Worm (Caenorhabditis elegans) whole organism, L2 larva: ENCODE measurements around the gene nas-37.

Source experiments
- F13H6.1 ChIP-seq: sonication (generic microtip); optimal IDR thresholded peaks from 2 replicates; lab custom pipeline; 2016; ENCODE audit warnings: missing genetic modification characterization, missing compliant biosample characterization
- ceh-16 ChIP-seq: fragments of 150-350 bp; optimal IDR thresholded peaks from 2 replicates; lab custom pipeline; 2014; ENCODE audit warnings: missing biosample characterization, missing genetic modification characterization
- egl-27 ChIP-seq: sonication (generic microtip); optimal IDR thresholded peaks from 3 replicates; lab custom pipeline; 2017; ENCODE audit warnings: missing biosample characterization, missing genetic modification reagents, missing genetic modification characterization
- lsy-2 ChIP-seq, 2 experiments: fragments of 150-350 bp in 1 of 2; sonication (generic microtip) in 1 of 2; optimal IDR thresholded peaks; 2 replicates each; lab custom pipeline; 2014 to 2017; ENCODE audit warnings: missing biosample characterization in 2 of 2, missing genetic modification characterization in 2 of 2
- mdl-1 ChIP-seq, 2 experiments: fragments of 150-350 bp in 1 of 2; sonication (generic microtip) in 1 of 2; optimal IDR thresholded peaks; 2 replicates each; lab custom pipeline; 2017; ENCODE audit warnings: missing biosample characterization in 2 of 2, missing genetic modification characterization in 2 of 2
- nhr-12 ChIP-seq: fragments of 150-350 bp; optimal IDR thresholded peaks from 2 replicates; lab custom pipeline; 2014; ENCODE audit warnings: missing biosample characterization, missing genetic modification characterization
- nhr-77 ChIP-seq: fragments of 150-350 bp; optimal IDR thresholded peaks from 2 replicates; lab custom pipeline; 2014; ENCODE audit warnings: missing biosample characterization, missing genetic modification characterization
- unc-39 ChIP-seq: fragments of 150-350 bp; optimal IDR thresholded peaks from 2 replicates; lab custom pipeline; 2014; ENCODE audit warnings: missing biosample characterization, missing genetic modification characterization
- ztf-11 ChIP-seq: sonication (generic microtip); optimal IDR thresholded peaks from 2 replicates; lab custom pipeline; 2017; ENCODE audit warnings: missing biosample characterization, missing genetic modification characterization

DNA sequence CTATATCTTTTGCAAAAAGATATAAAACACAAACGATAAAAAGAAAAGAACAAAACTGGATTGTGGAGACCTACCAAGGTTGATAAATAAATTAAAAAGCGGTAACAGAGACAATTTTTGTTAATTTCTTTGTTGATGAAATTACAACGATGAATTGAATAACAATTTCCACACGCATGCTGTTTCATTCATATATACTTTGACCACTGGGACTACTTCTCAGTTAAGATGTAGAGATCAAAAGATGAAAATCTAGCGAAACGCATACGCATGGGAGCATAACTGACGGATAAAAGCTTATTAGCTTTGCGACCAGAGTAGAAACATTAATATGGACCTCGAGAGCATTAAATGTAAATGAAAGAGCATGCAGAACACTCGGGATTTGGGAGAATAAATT, 7.2 kb upstream of the nas-37 start:
- no peak for TF ChIP-seq ztf-11
- no peak for TF ChIP-seq mdl-1 (tag; optimal IDR thresholded peaks at IDR 0.05; lab: Kevin White, UChicago)
- no peak for TF ChIP-seq F13H6.1
- TF ChIP-seq unc-39 = no peak
- TF ChIP-seq ceh-16 (tag; lab: Kevin White, UChicago) = no peak
- no peak for TF ChIP-seq nhr-77 (tag; lab: Kevin White, UChicago)
- no peak for TF ChIP-seq lsy-2 (tag; optimal IDR thresholded peaks at IDR 0.05; lab: Kevin White, UChicago)
- no peak for TF ChIP-seq nhr-12 (tag; lab: Kevin White, UChicago)
- no peak for TF ChIP-seq egl-27 (tag; lab: Kevin White, UChicago)
